Worm (Caenorhabditis elegans) whole organism, mixed stage, embryonic: ENCODE measurements around the gene F07B10.4.

Source experiments
- M03D4.4 ChIP-seq: sonication (generic microtip); optimal IDR thresholded peaks from 2 replicates; lab custom pipeline; 2017; ENCODE audit warnings: mild to moderate bottlenecking, missing genetic modification characterization, missing compliant biosample characterization
- blmp-1 ChIP-seq: fragments of 150-350 bp; optimal IDR thresholded peaks from 2 replicates; lab custom pipeline; 2014; ENCODE audit warnings: missing biosample characterization, missing genetic modification characterization
- ceh-39 ChIP-seq: fragments of 150-350 bp; optimal IDR thresholded peaks from 2 replicates; lab custom pipeline; 2014; ENCODE audit warnings: missing biosample characterization, missing genetic modification characterization
- ceh-43 ChIP-seq: fragments of 200-800 bp; sonication (Bioruptor generic); optimal IDR thresholded peaks from 2 replicates; lab custom pipeline; 2018; ENCODE audit warnings: mild to moderate bottlenecking, missing genetic modification characterization, moderate library complexity, missing compliant biosample characterization
- ceh-83 ChIP-seq: fragments of 200-800 bp; sonication (Bioruptor generic); optimal IDR thresholded peaks from 2 replicates; lab custom pipeline; 2018; ENCODE audit warnings: mild to moderate bottlenecking, missing genetic modification characterization, missing compliant biosample characterization
- ces-1 ChIP-seq: fragments of 150-350 bp; optimal IDR thresholded peaks from 2 replicates; lab custom pipeline; 2014; ENCODE audit warnings: missing biosample characterization, missing genetic modification reagents, missing genetic modification characterization
- cnd-1 ChIP-seq: fragments of 200-800 bp; sonication (Bioruptor generic); optimal IDR thresholded peaks from 2 replicates; lab custom pipeline; 2018; ENCODE audit warnings: mild to moderate bottlenecking, missing genetic modification characterization, missing compliant biosample characterization
- drap-1 ChIP-seq: fragments of 200-800 bp; sonication (Bioruptor generic); optimal IDR thresholded peaks from 3 replicates; lab custom pipeline; 2018; ENCODE audit warnings: mild to moderate bottlenecking, missing genetic modification characterization, missing compliant biosample characterization
- elt-1 ChIP-seq: sonication (generic microtip); optimal IDR thresholded peaks from 2 replicates; lab custom pipeline; 2017; ENCODE audit warnings: missing genetic modification characterization, mild to moderate bottlenecking, missing compliant biosample characterization, antibody characterized with exemption, moderate library complexity, borderline replicate concordance; ENCODE audit not compliant: insufficient read depth
- elt-3 ChIP-seq: fragments of 150-350 bp; optimal IDR thresholded peaks from 2 replicates; lab custom pipeline; 2014; ENCODE audit warnings: missing biosample characterization, missing genetic modification characterization
- flh-1 ChIP-seq: fragments of 200-800 bp; sonication (Bioruptor generic); optimal IDR thresholded peaks from 2 replicates; lab custom pipeline; 2018; ENCODE audit warnings: mild to moderate bottlenecking, missing genetic modification characterization, moderate library complexity, missing compliant biosample characterization
- ham-2 ChIP-seq: fragments of 200-800 bp; sonication (Bioruptor generic); optimal IDR thresholded peaks from 2 replicates; lab custom pipeline; 2018; ENCODE audit warnings: mild to moderate bottlenecking, missing genetic modification characterization, missing compliant biosample characterization
- hlh-1 ChIP-seq: fragments of 150-350 bp; optimal IDR thresholded peaks from 2 replicates; lab custom pipeline; 2014; ENCODE audit warnings: missing biosample characterization, missing genetic modification reagents, missing genetic modification characterization
- lin-13 ChIP-seq: fragments of 150-350 bp; optimal IDR thresholded peaks from 2 replicates; lab custom pipeline; 2014; ENCODE audit warnings: missing biosample characterization, missing genetic modification characterization
- lin-32 ChIP-seq: fragments of 200-800 bp; sonication (Bioruptor generic); optimal IDR thresholded peaks from 2 replicates; lab custom pipeline; 2018; ENCODE audit warnings: mild to moderate bottlenecking, missing genetic modification characterization, missing compliant biosample characterization
- lsy-2 ChIP-seq: fragments of 150-350 bp; optimal IDR thresholded peaks from 2 replicates; lab custom pipeline; 2014; ENCODE audit warnings: missing biosample characterization, missing genetic modification characterization
- mab-5 ChIP-seq: fragments of 150-350 bp; optimal IDR thresholded peaks from 2 replicates; lab custom pipeline; 2014; ENCODE audit warnings: missing biosample characterization, missing genetic modification characterization
- mls-2 ChIP-seq: sonication (generic microtip); optimal IDR thresholded peaks from 2 replicates; lab custom pipeline; 2016; ENCODE audit warnings: mild to moderate bottlenecking, missing genetic modification characterization, moderate library complexity, missing compliant biosample characterization
- nhr-12 ChIP-seq: fragments of 150-350 bp; optimal IDR thresholded peaks from 2 replicates; lab custom pipeline; 2014; ENCODE audit warnings: missing biosample characterization, missing genetic modification characterization
- nhr-2 ChIP-seq: fragments of 150-350 bp; optimal IDR thresholded peaks from 2 replicates; lab custom pipeline; 2014; ENCODE audit warnings: missing biosample characterization, missing genetic modification characterization
- nhr-237 ChIP-seq: fragments of 150-350 bp; optimal IDR thresholded peaks from 2 replicates; lab custom pipeline; 2014; ENCODE audit warnings: missing biosample characterization, missing genetic modification characterization
- nhr-28 ChIP-seq: fragments of 150-350 bp; optimal IDR thresholded peaks from 2 replicates; lab custom pipeline; 2014; ENCODE audit warnings: missing biosample characterization, missing genetic modification characterization
- nhr-76 ChIP-seq: sonication (generic microtip); optimal IDR thresholded peaks from 2 replicates; lab custom pipeline; 2017; ENCODE audit warnings: missing biosample characterization, missing genetic modification characterization
- pha-4 ChIP-seq: fragments of 150-350 bp; optimal IDR thresholded peaks from 2 replicates; lab custom pipeline; 2018; ENCODE audit warnings: missing biosample characterization, missing genetic modification reagents, missing genetic modification characterization
- sem-2 ChIP-seq: fragments of 200-800 bp; sonication (Bioruptor generic); optimal IDR thresholded peaks from 2 replicates; lab custom pipeline; 2018; ENCODE audit warnings: mild to moderate bottlenecking, missing genetic modification characterization, missing compliant biosample characterization
- snpc-4 ChIP-seq: fragments of 150-350 bp; optimal IDR thresholded peaks from 2 replicates; lab custom pipeline; 2014; ENCODE audit warnings: missing biosample characterization, missing genetic modification characterization
- sptf-1 ChIP-seq: sonication (generic microtip); optimal IDR thresholded peaks from 2 replicates; lab custom pipeline; 2017; ENCODE audit warnings: mild to moderate bottlenecking, missing genetic modification characterization, moderate library complexity, missing compliant biosample characterization
- tbx-8 ChIP-seq: fragments of 200-800 bp; sonication (Bioruptor generic); optimal IDR thresholded peaks from 2 replicates; lab custom pipeline; 2018; ENCODE audit warnings: mild to moderate bottlenecking, missing genetic modification characterization, moderate library complexity, missing compliant biosample characterization
- unc-120 ChIP-seq: sonication (generic microtip); optimal IDR thresholded peaks from 2 replicates; lab custom pipeline; 2017; ENCODE audit warnings: missing genetic modification characterization, missing compliant biosample characterization; ENCODE audit not compliant: poor library complexity, severe bottlenecking
- unc-39 ChIP-seq: fragments of 150-350 bp; optimal IDR thresholded peaks from 2 replicates; lab custom pipeline; 2014; ENCODE audit warnings: missing biosample characterization, missing genetic modification characterization
- unc-62 ChIP-seq: fragments of 150-350 bp; optimal IDR thresholded peaks from 2 replicates; lab custom pipeline; 2014; ENCODE audit warnings: missing biosample characterization, missing genetic modification reagents, missing genetic modification characterization
- zip-8 ChIP-seq: fragments of 150-350 bp; optimal IDR thresholded peaks from 2 replicates; lab custom pipeline; 2014; ENCODE audit warnings: missing biosample characterization, missing genetic modification characterization
- ztf-11 ChIP-seq: fragments of 150-350 bp; optimal IDR thresholded peaks from 2 replicates; lab custom pipeline; 2014; ENCODE audit warnings: missing biosample characterization, missing genetic modification characterization

The F07B10.4 gene

DNA sequence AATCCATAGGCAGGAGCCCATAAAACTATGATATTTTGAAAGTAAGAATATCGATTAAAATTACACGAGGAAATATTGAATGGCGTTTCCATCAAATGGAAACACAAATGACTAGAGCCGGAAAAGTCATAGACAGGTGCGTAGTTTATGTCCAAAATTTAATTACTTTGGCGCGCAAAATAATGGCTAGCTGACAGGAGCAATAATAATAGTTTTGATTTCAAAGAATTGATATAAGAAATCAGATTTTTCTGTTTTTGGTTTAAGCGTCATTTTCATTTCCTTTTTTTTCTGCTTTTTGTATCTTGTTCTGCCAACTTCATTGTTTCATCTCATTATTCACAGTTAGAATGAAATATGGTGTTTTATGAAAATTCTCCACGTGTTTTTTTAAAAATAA is at the start of gene F07B10.4:
TSS of gene F07B10.4 (minus strand) at position 101 of the 400 bp plus-strand sequence.
- TF ChIP-seq zip-8 (tag; lab: Kevin White, UChicago) = no peak
- TF ChIP-seq hlh-1 (tag; lab: Kevin White, UChicago) = no peak
- TF ChIP-seq nhr-2 = no peak
- TF ChIP-seq elt-3 (tag; lab: Kevin White, UChicago) = no peak
- TF ChIP-seq ces-1 (GFP tag; lab: Kevin White, UChicago) = no peak

DNA sequence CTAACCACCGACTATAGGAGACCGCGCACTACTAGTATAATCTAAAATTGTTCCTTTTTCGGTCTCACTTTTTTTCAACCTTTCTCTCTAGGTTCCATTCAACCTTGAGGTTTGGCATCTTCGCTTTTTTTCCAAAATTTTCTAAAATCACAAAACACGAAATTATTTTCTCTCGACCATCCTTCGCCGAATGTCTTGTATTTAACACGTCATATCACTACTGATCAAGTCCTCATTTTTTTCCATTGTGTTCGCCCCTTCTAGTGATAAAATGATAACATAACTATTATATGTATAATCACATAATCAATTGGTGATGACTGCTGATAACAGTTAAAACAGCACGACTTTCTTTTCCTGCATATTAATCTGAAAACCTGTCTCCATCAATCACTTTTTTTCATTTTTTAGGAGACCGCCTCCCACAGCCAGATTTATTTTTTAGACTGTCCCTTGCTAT is 48.1 kb upstream of the F07B10.4 start, which contains the start of gene T03F7.7:
TSS of gene T03F7.7 (plus strand) at position 410 of the 460 bp plus-strand sequence.
- TF ChIP-seq lin-13 = no peak
- no peak for TF ChIP-seq mab-5 (tag; lab: Kevin White, UChicago)
- no peak for TF ChIP-seq cnd-1
- no peak for TF ChIP-seq unc-39 (tag; lab: Kevin White, UChicago)
- TF ChIP-seq snpc-4 (tag; lab: Kevin White, UChicago) = no peak
- TF ChIP-seq elt-3 (tag; lab: Kevin White, UChicago) = no peak
- TF ChIP-seq sptf-1 (tag; lab: Kevin White, UChicago) = no peak
- TF ChIP-seq hlh-1 (tag; lab: Kevin White, UChicago) = no peak
- no peak for TF ChIP-seq pha-4
- no peak for TF ChIP-seq ceh-39 (tag; lab: Kevin White, UChicago)
- no peak for TF ChIP-seq nhr-28 (tag; lab: Kevin White, UChicago)

DNA sequence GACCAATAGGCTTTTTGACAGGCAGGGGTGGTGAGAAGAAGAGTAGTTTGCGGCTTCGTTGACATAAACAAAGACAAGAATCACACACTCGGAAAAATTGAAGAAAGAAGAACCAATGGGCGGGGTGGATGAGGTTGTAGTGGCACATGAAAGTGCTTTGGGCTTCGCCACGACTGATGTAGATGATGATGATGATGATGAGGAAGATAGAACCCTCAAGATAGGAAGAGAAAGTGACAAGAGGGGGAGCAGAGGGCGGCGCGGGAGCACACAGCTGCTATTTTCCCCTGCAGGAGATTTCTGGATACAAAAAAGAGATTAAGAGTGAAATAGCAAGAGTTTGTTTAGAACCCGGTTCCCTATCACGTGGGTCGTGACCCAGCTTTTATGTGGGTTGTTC is 46.0 kb upstream of the F07B10.4 start:
- no peak for TF ChIP-seq elt-1 (tag; lab: Kevin White, UChicago)
- TF ChIP-seq ceh-43 (GFP tag; lab: Kevin White, UChicago) = no peak
- no peak for TF ChIP-seq ceh-83
- TF ChIP-seq M03D4.4 (tag; lab: Kevin White, UChicago) = no peak
- no peak for TF ChIP-seq lsy-2
- peak; percentile 79 for TF ChIP-seq unc-62 (GFP tag; lab: Kevin White, UChicago)
- no peak for TF ChIP-seq mab-5 (tag; lab: Kevin White, UChicago)
- no peak for TF ChIP-seq ces-1 (GFP tag; lab: Kevin White, UChicago)
- no peak for TF ChIP-seq snpc-4 (tag; lab: Kevin White, UChicago)
- peak; percentile 66 for TF ChIP-seq unc-120
- TF ChIP-seq nhr-76 (tag; lab: Kevin White, UChicago) = no peak
- peak; percentile 64 for TF ChIP-seq hlh-1 (tag; lab: Kevin White, UChicago)
- no peak for TF ChIP-seq zip-8 (tag; lab: Kevin White, UChicago)
- TF ChIP-seq unc-39 (tag; lab: Kevin White, UChicago) = no peak

ce11 chrV:11308346-11308745 is 45.4 kb upstream of the F07B10.4 start, which contains the start of gene snf-11:
Gene snf-11, minus strand, starts transcription at chrV:11308446.
- TF ChIP-seq blmp-1 (no peak), ztf-11 (tag; lab: Kevin White, UChicago) (no peak), ham-2 (GFP tag; lab: Kevin White, UChicago) (no peak), unc-39 (tag; lab: Kevin White, UChicago) (no peak), M03D4.4 (tag; lab: Kevin White, UChicago) (no peak), zip-8 (tag; lab: Kevin White, UChicago) (no peak), flh-1 (GFP tag; lab: Kevin White, UChicago) (no peak), snpc-4 (tag; lab: Kevin White, UChicago) (no peak), nhr-76 (tag; lab: Kevin White, UChicago) (no peak), nhr-237 (tag; lab: Kevin White, UChicago) (no peak), unc-120 (no peak), nhr-28 (tag; lab: Kevin White, UChicago) (no peak), cnd-1 (no peak), mls-2 (tag; lab: Kevin White, UChicago) (no peak), sptf-1 (tag; lab: Kevin White, UChicago) (no peak), hlh-1 (tag; lab: Kevin White, UChicago) (no peak), lsy-2 (no peak), ceh-43 (GFP tag; lab: Kevin White, UChicago) (no peak), lin-13 (no peak)

- no peak for TF ChIP-seq unc-39 (tag; lab: Kevin White, UChicago)
- no peak for TF ChIP-seq elt-3 (tag; lab: Kevin White, UChicago)
- TF ChIP-seq cnd-1 = no peak
- no peak for TF ChIP-seq ceh-39 (tag; lab: Kevin White, UChicago)
- TF ChIP-seq ceh-43 (GFP tag; lab: Kevin White, UChicago) = no peak
- no peak for TF ChIP-seq snpc-4 (tag; lab: Kevin White, UChicago)
- no peak for TF ChIP-seq ham-2 (GFP tag; lab: Kevin White, UChicago)
- TF ChIP-seq hlh-1 (tag; lab: Kevin White, UChicago) = peak; percentile 1
- no peak for TF ChIP-seq lin-32 (GFP tag; lab: Kevin White, UChicago)
- no peak for TF ChIP-seq tbx-8 (GFP tag; lab: Kevin White, UChicago)
- no peak for TF ChIP-seq drap-1
- TF ChIP-seq unc-62 (GFP tag; lab: Kevin White, UChicago) = peak; percentile 98
- TF ChIP-seq nhr-12 (tag; lab: Kevin White, UChicago) = no peak
- TF ChIP-seq mab-5 (tag; lab: Kevin White, UChicago) = peak; percentile 72
- peak; percentile 87 for TF ChIP-seq unc-120
- TF ChIP-seq sem-2 (GFP tag; lab: Kevin White, UChicago) = no peak
- TF ChIP-seq blmp-1 = no peak
- TF ChIP-seq, all 35 proteins: peak for 4
These were observed 44.9 kb upstream of the F07B10.4 start for ce11 chrV:11307781-11308180.
